Worm (Caenorhabditis elegans): ENCODE results near the gene zip-2.
A peak's percentile ranks its signal among the peaks of the same experiment; 100 is the strongest.

Gene zip-2

DNA sequence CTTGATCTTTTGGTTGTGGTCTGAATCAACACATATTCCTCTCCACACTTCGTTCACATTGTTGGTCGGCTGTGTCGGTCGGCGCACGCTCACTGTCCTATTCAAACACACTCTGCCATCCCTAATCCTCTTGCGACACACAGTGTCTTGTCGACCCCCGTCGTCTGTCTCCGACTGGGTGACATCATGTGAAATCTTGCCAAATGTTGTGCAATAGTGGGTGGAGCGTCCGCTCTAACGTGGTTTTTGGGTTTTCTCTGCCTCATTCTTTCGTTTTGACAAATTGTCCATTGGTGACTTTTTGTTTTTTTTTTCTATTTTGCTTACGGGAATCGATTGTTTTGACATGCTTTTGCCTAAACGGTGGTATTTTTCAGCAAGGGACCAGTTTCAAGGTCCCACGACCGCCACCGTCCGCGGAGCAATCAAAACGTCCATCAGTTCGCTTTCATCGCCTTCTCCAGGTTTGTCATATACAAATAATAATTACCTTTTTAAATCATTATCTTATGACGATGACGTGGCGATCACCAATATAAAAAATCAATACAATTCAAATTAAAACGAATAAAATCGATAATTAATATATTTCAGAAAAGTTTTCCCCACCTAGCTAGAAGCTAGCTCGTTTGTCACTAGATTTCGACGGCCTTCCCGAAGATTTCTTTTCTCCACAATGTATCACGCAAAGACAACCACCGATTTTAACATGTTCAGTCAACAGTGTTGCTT is 1.1 kb downstream of the zip-2 start (continued):
- peak; percentile 87 for TF ChIP-seq tlf-1 (GFP tag; optimal IDR thresholded peaks at IDR 0.05)
- TF ChIP-seq zim-3 (tag; optimal IDR thresholded peaks at IDR 0.05) = no peak
- TF ChIP-seq madf-10 (tag; optimal IDR thresholded peaks at IDR 0.05) = peak; percentile 77
- TF ChIP-seq madf-8 (GFP tag; conservative IDR thresholded peaks at IDR 0.05) = no peak
- TF ChIP-seq B0035.1 (tag; optimal IDR thresholded peaks at IDR 0.05) = peak; percentile 8
- TF ChIP-seq nhr-80 (tag; optimal IDR thresholded peaks at IDR 0.05) = peak; percentile 95
- peak; percentile 93; the same call in 1 of the 2 replicates for TF ChIP-seq cebp-2 (GFP tag; IDR thresholded peaks at IDR 0.05)
- TF ChIP-seq ztf-3 (GFP tag; optimal IDR thresholded peaks at IDR 0.05) = no peak
- TF ChIP-seq ama-1 (optimal IDR thresholded peaks at IDR 0.05) = peak; percentile 89
- TF ChIP-seq ama-1 (GFP tag; optimal IDR thresholded peaks at IDR 0.05) = peak in 1 of 2 experiments; percentile 37
- TF ChIP-seq hsf-1 (GFP tag; IDR thresholded peaks at IDR 0.05) = 0 out of 2 replicates have a peak, but pooled peaks have one; percentile 37
- TF ChIP-seq lin-40 (tag; optimal IDR thresholded peaks at IDR 0.05) = peak; percentile 89
- TF ChIP-seq unc-62 (GFP tag; optimal IDR thresholded peaks at IDR 0.05) = peak; percentile 82
- no peak for TF ChIP-seq unc-130 (GFP tag; optimal IDR thresholded peaks at IDR 0.05)
- TF ChIP-seq mcd-1 (GFP tag; IDR thresholded peaks at IDR 0.05) = peak; percentile 73
- peak; percentile 89 for TF ChIP-seq hmg-1.2 (GFP tag; IDR thresholded peaks at IDR 0.05)
- peak; percentile 70; the same call in 1 of the 2 replicates for TF ChIP-seq C06A6.2 (GFP tag; conservative IDR thresholded peaks at IDR 0.05)
- no peak for TF ChIP-seq xnd-1 (tag; optimal IDR thresholded peaks at IDR 0.05)
- no peak for TF ChIP-seq hlh-12 (tag; optimal IDR thresholded peaks at IDR 0.05)
- TF ChIP-seq nfyb-1 (GFP tag; IDR thresholded peaks at IDR 0.05) = peak; percentile 84
- TF ChIP-seq lin-26 (GFP tag; IDR thresholded peaks at IDR 0.05) = peak; percentile 60; the same call in 1 of the 2 replicates
- TF ChIP-seq snpc-4 (GFP tag; optimal IDR thresholded peaks at IDR 0.05) = no peak
- peak in 3 of 4 experiments; percentile 16 to 54 (median 53) for TF ChIP-seq snpc-4 (tag; optimal IDR thresholded peaks at IDR 0.05)
- no peak for TF ChIP-seq snpc-1.1 (tag; optimal IDR thresholded peaks at IDR 0.05; ENCODE audit: insufficient read depth)
- peak; percentile 98 for TF ChIP-seq cebp-1 (GFP tag; IDR thresholded peaks at IDR 0.05)
- TF ChIP-seq cebp-1 (tag; optimal IDR thresholded peaks at IDR 0.05) = peak; percentile 98
- peak; percentile 45; the same call in 1 of the 2 replicates for TF ChIP-seq ceh-100 (GFP tag; IDR thresholded peaks at IDR 0.05)
- TF ChIP-seq ztf-22 (GFP tag; optimal IDR thresholded peaks at IDR 0.05) = no peak
- TF ChIP-seq sdz-38 (tag; optimal IDR thresholded peaks at IDR 0.05) = no peak
- no peak for TF ChIP-seq tbx-9 (tag; optimal IDR thresholded peaks at IDR 0.05; ENCODE audit: borderline replicate concordance)
- peak; percentile 89 for TF ChIP-seq pha-4 (tag; optimal IDR thresholded peaks at IDR 0.05)
- no peak for TF ChIP-seq ztf-25 (GFP tag; IDR thresholded peaks at IDR 0.05)
- TF ChIP-seq let-607 (tag; optimal IDR thresholded peaks at IDR 0.05) = peak; percentile 43 to 54
- TF ChIP-seq rec-8 (tag; optimal IDR thresholded peaks at IDR 0.05) = no peak
- peak; percentile 92 for TF ChIP-seq zfh-2 (GFP tag; conservative IDR thresholded peaks at IDR 0.05)
- peak; percentile 86 for TF ChIP-seq pbrm-1 (GFP tag; IDR thresholded peaks at IDR 0.05)
- TF ChIP-seq ceh-27 (GFP tag; optimal IDR thresholded peaks at IDR 0.05) = peak; percentile 91
- TF ChIP-seq ztf-26 (tag; optimal IDR thresholded peaks at IDR 0.05) = peak; percentile 92
- TF ChIP-seq ztf-6 (GFP tag; IDR thresholded peaks at IDR 0.05) = peak; percentile 79; the same call in 1 of the 2 replicates
- TF ChIP-seq bed-1 (GFP tag; IDR thresholded peaks at IDR 0.05) = no peak
- TF ChIP-seq Y79H2A.3 (GFP tag; conservative IDR thresholded peaks at IDR 0.05) = 0 out of 2 replicates have a peak, but pooled peaks have one; percentile 40
- peak; percentile 17; the same call in 1 of the 2 replicates for TF ChIP-seq lir-1 (GFP tag; conservative IDR thresholded peaks at IDR 0.05)
- peak; percentile 89 for TF ChIP-seq dox-1 (GFP tag; IDR thresholded peaks at IDR 0.05)
- peak; percentile 81 for TF ChIP-seq F22D6.2 (tag; optimal IDR thresholded peaks at IDR 0.05)
- TF ChIP-seq lin-54 (GFP tag; optimal IDR thresholded peaks at IDR 0.05) = peak; percentile 60
- peak; percentile 39; the same call in 1 of the 2 replicates for TF ChIP-seq egl-44 (GFP tag; IDR thresholded peaks at IDR 0.05)
- no peak for TF ChIP-seq D2030.7 (GFP tag; IDR thresholded peaks at IDR 0.05)

Measured in whole organism, young adult.